2 worm cellular contexts compared by ENCODE assay signal in genomic region chrV:11346912-11347311, ce11.
TF ChIP-seq lines count a peak whose summit lies in the region.

grl-7 (minus strand) TSS chrV:11347012.

TF ChIP-seq in whole organism, L3 larva, 47 proteins besides CTCF, POLR2A, EP300 and RAD21:
- TF ChIP-seq nhr-237 (tag; optimal IDR thresholded peaks at IDR 0.05; lab: Kevin White, UChicago) (no peak), zag-1 (tag; optimal IDR thresholded peaks at IDR 0.05; lab: Kevin White, UChicago) (no peak), nhr-43 (tag; optimal IDR thresholded peaks at IDR 0.05; lab: Kevin White, UChicago; ENCODE audit: poor library complexity, severe bottlenecking) (peak; percentile 30), nhr-76 (tag; optimal IDR thresholded peaks at IDR 0.05; lab: Kevin White, UChicago) (no peak), elt-2 (tag; optimal IDR thresholded peaks at IDR 0.05; lab: Kevin White, UChicago) (no peak)

TF ChIP-seq in whole organism, young adult, 124 proteins besides CTCF, POLR2A, EP300 and RAD21:
- TF ChIP-seq let-526 (GFP tag; IDR thresholded peaks at IDR 0.05; lab: Robert Waterston, UW), result 0 out of 2 replicates have a peak, but pooled peaks have one; percentile 24
- TF ChIP-seq sptf-2 (GFP tag; optimal IDR thresholded peaks at IDR 0.05; lab: Kevin White, UChicago), result no peak
